Fruit fly (Drosophila melanogaster) whole organism, prepupa: ENCODE data around the gene Muc68E.

Source experiments
- Blimp-1 ChIP-seq: fragments of 200-800 bp; sonication (Bioruptor generic); optimal IDR thresholded peaks from 3 replicates; lab custom pipeline; 2017; ENCODE audit warnings: missing biosample characterization, missing genetic modification characterization, mild to moderate bottlenecking, moderate library complexity, missing genetic modification reagents
- CG10669 ChIP-seq: fragments of 200-800 bp; sonication (Bioruptor generic); optimal IDR thresholded peaks from 3 replicates; lab custom pipeline; 2018; ENCODE audit warnings: missing biosample characterization, mild to moderate bottlenecking, missing genetic modification characterization, moderate library complexity
- CG11294 ChIP-seq: fragments of 200-800 bp; sonication (Bioruptor generic); IDR thresholded peaks from 2 replicates; pipeline ENCODE4 v1.3.6; 2022; ENCODE audit warnings: missing biosample characterization, missing genetic modification characterization
- CG11762 ChIP-seq: fragments of 200-800 bp; sonication (Bioruptor generic); optimal IDR thresholded peaks from 3 replicates; lab custom pipeline; 2016; ENCODE audit warnings: missing biosample characterization, missing genetic modification characterization; ENCODE audit not compliant: insufficient read depth
- CG11902 ChIP-seq: fragments of 200-800 bp; sonication (Bioruptor generic); optimal IDR thresholded peaks from 3 replicates; lab custom pipeline; 2016; ENCODE audit warnings: missing biosample characterization, missing genetic modification characterization
- CG15336 ChIP-seq: fragments of 200-800 bp; sonication (Bioruptor generic); IDR thresholded peaks from 2 replicates; pipeline ENCODE4 v1.3.6; 2022; ENCODE audit warnings: missing biosample characterization, missing genetic modification characterization
- CG3032 ChIP-seq: fragments of 200-800 bp; optimal IDR thresholded peaks from 2 replicates; lab custom pipeline; 2019; ENCODE audit warnings: missing biosample characterization, mild to moderate bottlenecking, missing genetic modification characterization, moderate library complexity
- CG31627 ChIP-seq: fragments of 200-800 bp; sonication (Bioruptor generic); optimal IDR thresholded peaks from 3 replicates; lab custom pipeline; 2016; ENCODE audit warnings: missing biosample characterization, missing genetic modification characterization
- CG32006 ChIP-seq: fragments of 200-800 bp; sonication (Bioruptor generic); optimal IDR thresholded peaks from 3 replicates; lab custom pipeline; 2017; ENCODE audit warnings: missing biosample characterization, mild to moderate bottlenecking, missing genetic modification characterization
- CG34406 ChIP-seq: fragments of 200-800 bp; sonication (Bioruptor generic); optimal IDR thresholded peaks from 3 replicates; lab custom pipeline; 2016; ENCODE audit warnings: missing biosample characterization, missing genetic modification characterization
- CG4318 ChIP-seq: fragments of 200-800 bp; sonication (Bioruptor generic); optimal IDR thresholded peaks from 3 replicates; lab custom pipeline; 2017; ENCODE audit warnings: missing biosample characterization, mild to moderate bottlenecking, missing genetic modification characterization
- CG6276 ChIP-seq: fragments of 200-800 bp; sonication (Bioruptor generic); optimal IDR thresholded peaks from 2 replicates; lab custom pipeline; 2017; ENCODE audit warnings: missing biosample characterization, mild to moderate bottlenecking, missing genetic modification characterization
- CG6808 ChIP-seq: fragments of 200-800 bp; sonication (Bioruptor generic); optimal IDR thresholded peaks from 3 replicates; lab custom pipeline; 2017; ENCODE audit warnings: missing biosample characterization, missing genetic modification characterization, mild to moderate bottlenecking, moderate library complexity, missing genetic modification reagents
- CG6854 ChIP-seq: fragments of 200-800 bp; sonication (Bioruptor generic); optimal IDR thresholded peaks from 2 replicates; lab custom pipeline; 2017; ENCODE audit warnings: missing biosample characterization, mild to moderate bottlenecking, missing genetic modification characterization
- CG8119 ChIP-seq: fragments of 200-800 bp; sonication (Bioruptor generic); IDR thresholded peaks from 3 replicates; pipeline ENCODE4 v1.3.6; 2022; ENCODE audit warnings: missing biosample characterization, missing genetic modification characterization
- CG8319 ChIP-seq: fragments of 200-800 bp; sonication (Bioruptor generic); optimal IDR thresholded peaks from 3 replicates; lab custom pipeline; 2016; ENCODE audit warnings: missing biosample characterization, missing genetic modification characterization
- CG9139 ChIP-seq: fragments of 200-800 bp; sonication (Bioruptor generic); optimal IDR thresholded peaks from 3 replicates; lab custom pipeline; 2017; ENCODE audit warnings: missing biosample characterization, mild to moderate bottlenecking, missing genetic modification characterization
- Eip78C ChIP-seq: fragments of 200-800 bp; sonication (Bioruptor generic); peaks from one replicate; lab custom pipeline; 2016; ENCODE audit warnings: missing biosample characterization, missing genetic modification characterization
- Eip93F ChIP-seq: fragments of 200-800 bp; sonication (Bioruptor generic); optimal IDR thresholded peaks from 2 replicates; lab custom pipeline; 2016; ENCODE audit warnings: missing biosample characterization, mild to moderate bottlenecking, missing genetic modification characterization
- Ets21C ChIP-seq: fragments of 200-800 bp; sonication (Bioruptor generic); optimal IDR thresholded peaks from 3 replicates; lab custom pipeline; 2016; ENCODE audit warnings: missing biosample characterization, missing genetic modification characterization
- Ets96B ChIP-seq: fragments of 200-800 bp; optimal IDR thresholded peaks from 2 replicates; lab custom pipeline; 2019; ENCODE audit warnings: missing biosample characterization, mild to moderate bottlenecking, missing genetic modification characterization, moderate library complexity
- Gug ChIP-seq: fragments of 200-800 bp; sonication (Bioruptor generic); IDR thresholded peaks from 2 replicates; pipeline ENCODE4 v1.3.6; 2022; ENCODE audit warnings: missing biosample characterization, missing genetic modification characterization
- Hr38 ChIP-seq: sonication (Bioruptor generic); optimal IDR thresholded peaks from 2 replicates; lab custom pipeline; 2016; ENCODE audit warnings: missing biosample characterization, missing genetic modification characterization
- Hr39 ChIP-seq: fragments of 200-800 bp; sonication (Bioruptor generic); optimal IDR thresholded peaks from 2 replicates; lab custom pipeline; 2016; ENCODE audit warnings: missing biosample characterization, missing genetic modification characterization
- Met ChIP-seq: fragments of 200-800 bp; sonication (Bioruptor generic); optimal IDR thresholded peaks from 3 replicates; lab custom pipeline; 2016; ENCODE audit warnings: missing biosample characterization, missing genetic modification characterization
- OdsH ChIP-seq: fragments of 200-800 bp; sonication (Bioruptor generic); optimal IDR thresholded peaks from 3 replicates; lab custom pipeline; 2016; ENCODE audit warnings: missing biosample characterization, missing genetic modification characterization
- Smox ChIP-seq: fragments of 200-800 bp; sonication (Bioruptor generic); optimal IDR thresholded peaks from 3 replicates; lab custom pipeline; 2016; ENCODE audit warnings: missing biosample characterization, missing genetic modification characterization
- Sox102F ChIP-seq: fragments of 200-800 bp; sonication (Bioruptor generic); optimal IDR thresholded peaks from 2 replicates; lab custom pipeline; 2016; ENCODE audit warnings: missing biosample characterization, mild to moderate bottlenecking, missing genetic modification characterization
- achi ChIP-seq: fragments of 200-800 bp; sonication (Bioruptor generic); optimal IDR thresholded peaks from 3 replicates; lab custom pipeline; 2016; ENCODE audit warnings: missing biosample characterization, missing genetic modification characterization
- cyc ChIP-seq: fragments of 200-800 bp; sonication (Bioruptor generic); optimal IDR thresholded peaks from 3 replicates; lab custom pipeline; 2016; ENCODE audit warnings: missing biosample characterization, missing genetic modification characterization
- eg ChIP-seq: fragments of 200-800 bp; sonication (Bioruptor generic); IDR thresholded peaks from 3 replicates; pipeline ENCODE4 v1.3.6; 2022; ENCODE audit warnings: missing biosample characterization, missing genetic modification characterization
- fd59A ChIP-seq: fragments of 200-800 bp; sonication (Bioruptor generic); optimal IDR thresholded peaks from 2 replicates; lab custom pipeline; 2017; ENCODE audit warnings: missing biosample characterization, mild to moderate bottlenecking, missing genetic modification characterization, missing genetic modification reagents
- fkh ChIP-seq: fragments of 200-800 bp; sonication (Bioruptor generic); optimal IDR thresholded peaks from 3 replicates; lab custom pipeline; 2017; ENCODE audit warnings: missing biosample characterization, mild to moderate bottlenecking, missing genetic modification characterization, moderate library complexity
- pdm3 ChIP-seq: fragments of 200-800 bp; sonication (Bioruptor generic); optimal IDR thresholded peaks from 3 replicates; lab custom pipeline; 2016; ENCODE audit warnings: missing biosample characterization, missing genetic modification characterization
- salr ChIP-seq, 2 experiments: fragments of 200-800 bp; sonication (Bioruptor generic); optimal IDR thresholded peaks; 3 replicates each; lab custom pipeline; 2016 to 2018; ENCODE audit warnings: missing biosample characterization in 2 of 2, missing genetic modification characterization in 2 of 2, mild to moderate bottlenecking in 1 of 2
- spab ChIP-seq: fragments of 200-800 bp; sonication (Bioruptor generic); optimal IDR thresholded peaks from 2 replicates; lab custom pipeline; 2017; ENCODE audit warnings: missing biosample characterization, mild to moderate bottlenecking, missing genetic modification characterization, missing genetic modification reagents
- ss ChIP-seq, 2 experiments: fragments of 200-800 bp; sonication (Bioruptor generic); optimal IDR thresholded peaks; 2 replicates in 1 of 2; 3 replicates in 1 of 2; lab custom pipeline; 2017 to 2018; ENCODE audit warnings: mild to moderate bottlenecking in 2 of 2, missing biosample characterization in 2 of 2, missing genetic modification characterization in 2 of 2, moderate library complexity in 1 of 2
- topi ChIP-seq: fragments of 200-800 bp; sonication (Bioruptor generic); optimal IDR thresholded peaks from 3 replicates; lab custom pipeline; 2016; ENCODE audit warnings: missing biosample characterization, missing genetic modification characterization
- vri ChIP-seq: fragments of 200-800 bp; sonication (Bioruptor generic); optimal IDR thresholded peaks from 3 replicates; lab custom pipeline; 2016; ENCODE audit warnings: missing biosample characterization, mild to moderate bottlenecking, missing genetic modification characterization

The Muc68E gene

DNA sequence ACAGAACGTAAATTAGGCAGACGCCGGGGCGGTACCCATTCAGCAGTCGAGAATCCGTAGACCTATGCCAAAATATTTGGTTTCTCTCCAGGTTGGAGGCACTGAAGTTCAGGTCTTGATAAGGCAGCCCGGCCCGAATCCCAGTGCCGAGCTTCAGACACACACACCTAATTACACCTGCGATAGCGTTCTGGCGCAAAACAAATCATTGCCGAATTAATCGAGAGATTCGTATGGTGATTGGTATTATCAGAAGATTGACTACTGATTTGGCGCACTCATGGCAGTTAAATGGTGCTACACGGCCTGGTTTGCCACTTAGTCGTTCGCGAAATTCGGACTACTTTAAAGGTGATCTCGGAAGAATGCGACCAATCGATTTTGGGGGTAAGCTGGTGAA is 25.4 kb downstream of the Muc68E start, which contains the start of gene CG7252:
TSS of gene CG7252 (plus strand) at position 319 of the 400 bp plus-strand sequence.
- TF ChIP-seq CG31627 (GFP tag; lab: Kevin White, UChicago) = no peak
- no peak for TF ChIP-seq CG11294 (GFP tag; lab: Robert Waterston, UW)
- no peak for TF ChIP-seq CG11762 (GFP tag; lab: Kevin White, UChicago)
- TF ChIP-seq CG10669 (GFP tag; lab: Kevin White, UChicago) = no peak
- TF ChIP-seq Blimp-1 (GFP tag; lab: Kevin White, UChicago) = no peak
- no peak for TF ChIP-seq CG6854
- no peak for TF ChIP-seq CG15336 (GFP tag; lab: Robert Waterston, UW)
- TF ChIP-seq pdm3 = no peak
- TF ChIP-seq CG11902 = no peak
- TF ChIP-seq CG6808 (GFP tag; lab: Kevin White, UChicago) = no peak
- no peak for TF ChIP-seq Gug (GFP tag; lab: Robert Waterston, UW)
- TF ChIP-seq Ets96B = no peak
- TF ChIP-seq CG6276 = no peak
- no peak for TF ChIP-seq Sox102F (GFP tag; lab: Kevin White, UChicago)
- no peak for TF ChIP-seq Eip93F (GFP tag; lab: Kevin White, UChicago)
- no peak for TF ChIP-seq spab
- no peak for TF ChIP-seq Smox (GFP tag; lab: Kevin White, UChicago)

DNA sequence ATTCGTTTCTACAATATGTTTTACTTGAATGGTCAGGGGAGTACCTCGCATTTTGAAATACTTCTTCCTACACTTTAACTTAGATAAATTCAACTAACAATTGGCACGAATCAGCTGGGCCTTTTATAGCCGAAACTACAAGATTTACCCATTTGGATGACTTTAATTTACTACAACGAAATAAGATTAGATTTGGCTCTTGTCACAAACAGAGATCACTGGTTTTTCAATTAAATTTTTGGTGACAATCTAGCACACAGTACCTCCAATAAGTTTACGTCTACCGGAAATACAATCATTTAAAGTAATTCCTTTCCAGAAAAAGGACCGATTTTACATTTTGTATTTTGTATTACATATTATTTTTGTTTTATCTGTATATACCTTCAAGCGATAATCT is 28.0 kb downstream of the Muc68E start, which contains the start of gene CG5883:
TSS of gene CG5883 (minus strand) at position 101 of the 400 bp plus-strand sequence.
- TF ChIP-seq CG8119 (GFP tag; lab: Robert Waterston, UW) (no peak), CG4318 (GFP tag; lab: Kevin White, UChicago) (no peak), Met (GFP tag; lab: Kevin White, UChicago) (no peak), Sox102F (GFP tag; lab: Kevin White, UChicago) (no peak), CG10669 (GFP tag; lab: Kevin White, UChicago) (no peak), CG6276 (no peak), achi (GFP tag; lab: Kevin White, UChicago) (no peak), CG3032 (tag; lab: Kevin White, UChicago) (no peak), Ets21C (no peak), cyc (no peak), OdsH (GFP tag; lab: Kevin White, UChicago) (no peak), fkh (GFP tag; lab: Kevin White, UChicago) (no peak), topi (GFP tag; lab: Kevin White, UChicago) (no peak), Hr38 (no peak), CG8319 (GFP tag; lab: Kevin White, UChicago) (no peak), ss (GFP tag; optimal IDR thresholded peaks at IDR 0.05; lab: Kevin White, UChicago) (no peak), Smox (GFP tag; lab: Kevin White, UChicago) (no peak)
- TF ChIP-seq, all 60 proteins: peak for 0

DNA sequence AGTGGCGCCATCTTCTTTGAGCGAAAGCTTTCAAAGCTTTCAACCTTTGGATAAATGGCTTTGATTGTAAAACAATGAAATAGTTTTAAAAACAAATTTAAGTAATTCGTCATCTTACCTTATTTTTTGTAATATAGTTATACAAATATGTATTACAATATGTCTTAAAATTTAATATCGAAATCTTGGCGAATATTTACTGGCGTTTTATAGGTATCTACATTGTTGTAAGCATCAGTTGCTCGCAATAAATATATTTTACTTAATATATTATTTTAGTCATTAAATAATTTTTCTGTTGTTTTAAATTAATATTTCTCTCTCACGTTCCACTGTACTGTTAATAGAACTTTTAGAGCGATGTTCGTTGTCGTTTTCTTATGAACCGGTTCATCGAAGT is 31.2 kb downstream of the Muc68E start, which contains the start of gene Rpt4R:
TSS of gene Rpt4R (plus strand) at position 301 of the 400 bp plus-strand sequence.
- no peak for TF ChIP-seq vri (GFP tag; lab: Kevin White, UChicago)
- no peak for TF ChIP-seq Sox102F (GFP tag; lab: Kevin White, UChicago)
- TF ChIP-seq eg (GFP tag; lab: Robert Waterston, UW) = no peak
- TF ChIP-seq ss (GFP tag; optimal IDR thresholded peaks at IDR 0.05; lab: Kevin White, UChicago) = no peak
- TF ChIP-seq Hr39 (GFP tag; lab: Kevin White, UChicago) = no peak
- no peak for TF ChIP-seq CG11902
- no peak for TF ChIP-seq topi (GFP tag; lab: Kevin White, UChicago)
- TF ChIP-seq CG9139 (GFP tag; lab: Kevin White, UChicago) = no peak
- no peak for TF ChIP-seq fd59A (GFP tag; lab: Kevin White, UChicago)
- TF ChIP-seq CG32006 (GFP tag; lab: Kevin White, UChicago) = no peak
- TF ChIP-seq CG11762 (GFP tag; lab: Kevin White, UChicago) = no peak
- no peak for TF ChIP-seq Eip78C (GFP tag; lab: Kevin White, UChicago)
- no peak for TF ChIP-seq CG6276
- TF ChIP-seq Blimp-1 (GFP tag; lab: Kevin White, UChicago) = no peak
- no peak for TF ChIP-seq salr (GFP tag; optimal IDR thresholded peaks at IDR 0.05; lab: Kevin White, UChicago)
- TF ChIP-seq CG8119 (GFP tag; lab: Robert Waterston, UW) = no peak
- no peak for TF ChIP-seq Gug (GFP tag; lab: Robert Waterston, UW)
- no peak for TF ChIP-seq CG34406 (GFP tag; lab: Kevin White, UChicago)
